Fruit fly (Drosophila melanogaster) S2 (cell line): ENCODE data around the gene CG42240.

Source experiments
- CG8478 ChIP-seq: fragments of >200 bp; optimal IDR thresholded peaks from 2 replicates; lab custom pipeline; 2018
- CTCF ChIP-seq, 2 experiments: fragments of >200 bp; optimal IDR thresholded peaks; 2 replicates each; lab custom pipeline; 2018

dm6 chrX:6303675-6304074, 27.0 kb upstream of the CG42240 start, which contains the start of gene CG3823:
- TF ChIP-seq CTCF (optimal IDR thresholded peaks at IDR 0.05; lab: Kevin White, UChicago) = no peak
- TF ChIP-seq CG8478 = no peak
